Fruit fly (Drosophila melanogaster) Kc167 (cell line): ENCODE measurements around the gene Grip84.

Source experiments
- Myc ChIP-seq: fragments of >200 bp; optimal IDR thresholded peaks from 2 replicates; lab custom pipeline; 2017; ENCODE audit warnings: missing external identifiers
- Sin3A ChIP-seq: fragments of >200 bp; optimal IDR thresholded peaks from 2 replicates; lab custom pipeline; 2018; ENCODE audit warnings: missing external identifiers
- h ChIP-seq: fragments of >200 bp; optimal IDR thresholded peaks from 3 replicates; lab custom pipeline; 2018; ENCODE audit warnings: missing external identifiers
- insv ChIP-seq: fragments of >200 bp; optimal IDR thresholded peaks from 3 replicates; lab custom pipeline; 2018; ENCODE audit warnings: missing external identifiers
- psq ChIP-seq: fragments of >200 bp; optimal IDR thresholded peaks from 2 replicates; lab custom pipeline; 2017; ENCODE audit warnings: missing external identifiers
- ttk ChIP-seq: sonication (Bioruptor generic); optimal IDR thresholded peaks from 2 replicates; lab custom pipeline; 2017; ENCODE audit warnings: missing external identifiers

The Grip84 gene

DNA sequence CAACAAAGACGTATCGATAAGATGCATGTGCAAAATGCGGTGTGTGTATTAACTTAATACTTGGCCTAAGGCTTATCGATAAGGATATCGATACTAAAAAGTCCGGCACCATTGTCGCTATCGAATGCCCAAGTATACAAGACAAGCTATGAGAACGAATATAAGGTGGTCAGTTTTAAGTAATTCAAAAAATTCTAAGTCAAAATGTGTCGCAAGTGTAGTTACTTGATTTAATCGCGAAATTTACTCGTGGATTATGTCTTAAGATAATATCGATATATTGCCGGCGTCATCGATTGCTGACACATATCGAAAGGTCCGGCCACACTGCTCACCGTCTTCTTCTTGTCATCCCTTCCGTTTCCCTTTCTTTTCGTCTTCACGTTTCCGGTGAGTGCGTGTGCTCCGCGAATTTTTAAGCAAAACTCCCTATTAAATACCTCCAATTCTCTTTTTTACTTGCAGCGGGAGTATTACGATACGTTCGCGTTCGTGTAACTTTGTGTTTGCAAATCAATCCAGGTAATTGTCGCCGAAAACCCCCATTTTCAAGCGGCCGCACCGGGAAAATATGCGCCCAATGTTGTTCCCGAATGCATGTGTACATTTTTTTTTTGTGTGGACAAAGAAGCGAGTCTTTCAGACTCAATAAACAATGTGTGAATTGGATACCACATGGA is 32.3 kb upstream of the Grip84 start, which contains the start of gene RpS10b:
Gene RpS10b (plus strand): TSS at position 348 of the 680 bp plus-strand sequence.
- TF ChIP-seq Sin3A (lab: Kevin White, UChicago), result no peak
- TF ChIP-seq psq, result no peak
- no peak for TF ChIP-seq ttk (lab: Kevin White, UChicago)
- TF ChIP-seq insv (lab: Kevin White, UChicago), result no peak
- TF ChIP-seq Myc, result no peak
- no peak for TF ChIP-seq h

DNA sequence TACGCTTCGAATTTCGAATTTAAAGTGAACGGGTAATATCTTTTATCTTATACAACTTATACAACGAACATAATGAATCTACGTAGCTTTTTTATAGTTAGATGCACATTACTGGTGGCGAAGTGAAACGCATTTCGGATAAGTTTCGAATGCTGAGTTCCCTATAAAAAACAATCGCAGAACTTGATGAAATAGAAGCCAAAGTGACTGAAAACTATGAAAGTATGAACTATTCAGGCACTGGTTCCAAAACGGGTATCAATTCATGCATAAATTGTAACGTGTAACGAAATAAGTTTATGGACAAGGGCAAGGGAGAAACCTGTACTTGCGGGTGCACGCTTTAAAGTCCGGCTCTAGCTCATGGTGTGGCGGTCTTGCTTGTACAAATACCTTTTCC is 30.3 kb upstream of the Grip84 start:
- no peak for TF ChIP-seq insv (lab: Kevin White, UChicago)
- TF ChIP-seq ttk (lab: Kevin White, UChicago), result no peak
- no peak for TF ChIP-seq Sin3A (lab: Kevin White, UChicago)
- no peak for TF ChIP-seq h
- TF ChIP-seq psq, result no peak
- TF ChIP-seq Myc, result no peak

DNA sequence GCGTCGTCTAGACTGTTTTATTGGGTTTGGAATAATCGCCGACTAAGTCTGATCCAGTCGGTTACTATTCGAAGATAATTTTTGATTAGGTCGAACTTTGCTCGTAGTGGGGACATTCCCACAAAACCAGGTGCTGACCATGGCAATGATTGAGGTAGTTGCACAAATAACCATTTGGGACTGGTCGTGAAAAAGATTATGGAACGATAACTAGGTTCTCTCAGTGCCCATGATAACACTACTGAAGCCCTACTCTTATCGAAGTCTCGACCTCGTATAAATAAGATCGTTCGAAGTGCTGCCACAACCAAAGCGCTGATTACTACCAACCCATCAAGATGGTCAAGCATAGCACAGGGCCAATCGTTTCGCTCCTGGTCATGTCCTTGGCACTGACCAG is 26.7 kb upstream of the Grip84 start, which contains the start of gene CG14205:
Gene CG14205 (plus strand): TSS at position 301 of the 400 bp plus-strand sequence.
- TF ChIP-seq Myc (no peak), ttk (lab: Kevin White, UChicago) (no peak), h (no peak), Sin3A (lab: Kevin White, UChicago) (no peak), psq (no peak), insv (lab: Kevin White, UChicago) (no peak)

dm6 chrX:19590579-19590978 is 25.0 kb upstream of the Grip84 start:
- TF ChIP-seq Sin3A (lab: Kevin White, UChicago) (no peak), psq (no peak), insv (lab: Kevin White, UChicago) (no peak), h (no peak), Myc (no peak), ttk (lab: Kevin White, UChicago) (no peak)

dm6 chrX:19590070-19590469 is 24.5 kb upstream of the Grip84 start, which contains the start of gene CG14219:
TSS of gene CG14219 (minus strand) at chrX:19590170.
- TF ChIP-seq Myc (no peak), ttk (lab: Kevin White, UChicago) (no peak), psq (no peak), Sin3A (lab: Kevin White, UChicago) (no peak), h (no peak), insv (lab: Kevin White, UChicago) (no peak)

- no peak for TF ChIP-seq insv (lab: Kevin White, UChicago)
- no peak for TF ChIP-seq psq
- TF ChIP-seq h, result no peak
- no peak for TF ChIP-seq Sin3A (lab: Kevin White, UChicago)
- TF ChIP-seq Myc, result no peak
- no peak for TF ChIP-seq ttk (lab: Kevin White, UChicago)
These were observed 19.6 kb upstream of the Grip84 start for dm6 chrX:19585142-19585541.

DNA sequence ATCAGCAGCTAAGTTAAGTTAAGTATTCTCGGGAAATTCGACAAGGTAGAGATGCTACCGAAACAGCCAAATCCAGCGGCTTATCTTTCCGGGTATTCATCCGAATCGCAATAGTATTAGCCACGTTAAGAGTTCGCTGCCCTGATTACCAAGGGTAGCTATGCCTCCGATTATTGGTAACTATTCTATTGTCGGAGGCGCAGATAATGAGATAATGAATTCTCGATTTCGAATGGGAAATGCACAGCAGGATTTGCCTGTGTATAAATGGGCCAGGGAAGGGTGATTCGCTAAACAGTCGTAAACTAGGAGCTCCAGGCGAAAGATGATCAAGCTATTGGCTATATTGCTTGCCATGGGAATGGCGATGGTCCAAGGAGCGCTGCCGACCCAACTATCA is 17.8 kb upstream of the Grip84 start, which contains the start of gene CG14204:
Gene CG14204 (plus strand): TSS at position 301 of the 400 bp plus-strand sequence.
- no peak for TF ChIP-seq insv (lab: Kevin White, UChicago)
- TF ChIP-seq ttk (lab: Kevin White, UChicago), result no peak
- no peak for TF ChIP-seq Sin3A (lab: Kevin White, UChicago)

DNA sequence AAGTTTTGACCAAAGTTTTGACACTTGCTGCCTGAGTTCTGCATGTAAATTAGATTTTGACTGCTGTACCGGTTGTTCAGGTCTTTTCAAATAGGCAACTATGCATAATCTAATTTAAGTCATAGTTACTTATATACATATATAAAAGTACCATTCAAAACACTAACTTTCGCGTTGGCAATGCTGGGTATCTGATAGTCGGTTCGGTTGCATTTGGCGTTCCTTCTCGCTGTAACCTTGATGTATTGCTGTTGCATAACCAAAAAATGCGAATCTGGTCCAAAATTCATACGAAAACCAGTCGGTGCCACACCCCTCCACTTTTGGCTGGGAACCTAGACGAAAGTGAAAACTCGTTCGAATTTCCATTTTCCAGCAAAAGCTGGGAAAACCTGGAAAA is 17.2 kb upstream of the Grip84 start:
- TF ChIP-seq psq (no peak), insv (lab: Kevin White, UChicago) (no peak), Myc (no peak), ttk (lab: Kevin White, UChicago) (no peak), Sin3A (lab: Kevin White, UChicago) (no peak), h (no peak)

- TF ChIP-seq Sin3A (lab: Kevin White, UChicago), result no peak
- TF ChIP-seq insv (lab: Kevin White, UChicago), result no peak
- TF ChIP-seq h, result no peak
- no peak for TF ChIP-seq psq
- TF ChIP-seq ttk (lab: Kevin White, UChicago), result no peak
- no peak for TF ChIP-seq Myc
These were observed 16.3 kb upstream of the Grip84 start, which contains the start of gene CG14218 for dm6 chrX:19581881-19582280. TSS of gene CG14218 (minus strand) at chrX:19581981.

DNA sequence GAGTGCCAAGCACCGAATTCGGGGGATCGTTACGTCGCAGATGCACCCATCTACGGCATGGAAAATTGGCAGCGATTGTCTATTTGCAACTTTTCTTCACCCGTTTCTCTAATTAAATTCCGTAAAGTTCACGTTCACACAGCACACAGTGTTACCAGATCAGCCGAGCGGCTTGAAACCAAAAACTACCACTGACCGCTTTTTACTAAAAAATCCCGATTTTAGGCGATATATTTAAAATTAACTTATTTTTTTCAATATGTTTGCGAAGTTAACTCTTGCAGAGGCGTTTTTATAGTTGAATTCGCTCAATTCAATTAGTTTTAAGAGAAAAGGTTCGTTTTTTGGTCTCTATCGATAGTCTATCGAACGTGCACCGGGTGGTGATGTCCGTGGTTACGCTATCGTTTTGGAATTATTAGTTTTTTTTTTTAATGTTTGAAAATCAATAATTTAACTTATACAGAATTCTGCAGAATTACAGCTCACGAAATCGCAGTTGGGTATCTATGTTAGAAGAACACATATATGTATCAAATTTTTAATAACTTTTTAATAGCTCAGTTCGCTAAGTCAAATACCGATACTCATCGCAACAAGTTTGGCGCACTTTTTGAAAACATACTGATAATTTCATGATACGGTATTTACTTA is 14.2 kb upstream of the Grip84 start, which contains the start of gene Tao:
Gene Tao (minus strand): TSS at position 153 of the 654 bp plus-strand sequence.
- TF ChIP-seq psq (no peak), Sin3A (lab: Kevin White, UChicago) (no peak), h (no peak), ttk (lab: Kevin White, UChicago) (no peak), insv (lab: Kevin White, UChicago) (no peak), Myc (no peak)

DNA sequence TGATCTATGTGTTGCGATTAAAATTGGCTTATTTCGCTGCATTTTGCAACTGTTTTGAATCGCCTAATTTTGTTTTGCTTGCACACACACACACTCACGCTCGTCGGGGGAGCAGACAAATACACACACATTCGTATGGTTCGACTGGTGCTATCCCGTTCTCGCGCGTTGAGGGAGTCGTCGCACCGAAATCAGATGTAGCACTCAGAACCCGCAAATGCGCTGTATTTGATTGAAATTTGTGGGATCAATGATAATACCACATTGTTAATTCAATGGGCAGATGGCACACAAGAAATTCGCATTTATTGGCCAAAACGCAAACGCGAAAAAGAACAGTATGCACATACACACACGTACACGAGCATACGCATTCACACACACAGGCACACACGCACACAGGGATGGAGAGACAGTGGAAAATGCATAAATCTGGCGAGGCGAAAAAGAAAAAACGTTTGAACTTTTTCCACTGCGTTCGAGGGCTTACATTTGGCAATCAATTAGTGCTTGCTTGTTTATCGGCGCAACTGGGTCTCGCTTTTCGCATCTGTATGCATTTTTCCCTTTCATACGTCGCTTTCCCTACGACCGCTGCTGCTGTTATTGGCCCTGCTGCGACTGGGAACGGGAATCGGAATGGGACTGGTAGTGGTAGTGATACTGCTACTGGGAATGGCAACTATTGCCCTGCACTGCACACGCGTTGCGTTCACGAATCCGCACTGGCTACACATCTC is 13.5 kb upstream of the Grip84 start:
- TF ChIP-seq ttk (lab: Kevin White, UChicago), result no peak
- no peak for TF ChIP-seq h
- TF ChIP-seq insv (lab: Kevin White, UChicago), result no peak
- TF ChIP-seq Myc, result no peak
- TF ChIP-seq Sin3A (lab: Kevin White, UChicago), result no peak
- no peak for TF ChIP-seq psq
